Fruit fly (Drosophila melanogaster): ENCODE data around the gene CG16974.

DNA sequence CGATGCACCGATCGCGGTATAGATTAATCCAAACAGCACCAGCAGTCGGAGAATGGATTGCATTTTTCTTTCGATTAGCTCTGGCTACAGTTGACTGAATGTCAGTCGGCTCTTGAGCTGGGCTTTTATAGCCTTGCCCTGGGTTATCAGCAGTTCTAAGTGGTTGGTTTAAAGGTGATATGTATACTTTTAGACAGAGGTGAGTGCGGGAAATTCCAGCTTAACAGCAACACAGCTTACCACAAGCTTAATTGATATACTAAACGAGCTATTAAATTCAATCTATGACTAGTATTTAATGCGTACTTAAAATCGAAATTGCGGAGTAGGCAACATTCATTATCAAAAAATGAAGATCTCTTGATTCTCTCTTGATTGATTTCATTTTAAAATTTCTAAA lies 49.0 kb downstream of the CG16974 start, which contains the start of gene CG9928:
- no peak for TF ChIP-seq Blimp-1 (GFP tag; optimal IDR thresholded peaks at IDR 0.05)
- no peak for TF ChIP-seq Lpt (GFP tag; optimal IDR thresholded peaks at IDR 0.05)
- no peak for TF ChIP-seq topi (GFP tag; optimal IDR thresholded peaks at IDR 0.05)
- no peak for TF ChIP-seq CG1621 (tag; optimal IDR thresholded peaks at IDR 0.05)
- no peak for TF ChIP-seq CG31627 (GFP tag; optimal IDR thresholded peaks at IDR 0.05)
- no peak for TF ChIP-seq achi (GFP tag; optimal IDR thresholded peaks at IDR 0.05)
- TF ChIP-seq CG16779 (tag; optimal IDR thresholded peaks at IDR 0.05) = no peak
- no peak for TF ChIP-seq acj6 (GFP tag; optimal IDR thresholded peaks at IDR 0.05)
- no peak for TF ChIP-seq Hr38 (GFP tag; optimal IDR thresholded peaks at IDR 0.05)
- TF ChIP-seq Hr4 (GFP tag; optimal IDR thresholded peaks at IDR 0.05) = no peak
- no peak for TF ChIP-seq CG4318 (GFP tag; optimal IDR thresholded peaks at IDR 0.05)

Measured in whole organism, prepupa.